Worm (Caenorhabditis elegans): Measurements from ENCODE around the gene bir-1.

- no peak for TF ChIP-seq ama-1 (optimal IDR thresholded peaks at IDR 0.05)
- no peak for TF ChIP-seq skn-1 (tag; optimal IDR thresholded peaks at IDR 0.05)
- TF ChIP-seq unc-62 (GFP tag; optimal IDR thresholded peaks at IDR 0.05): no peak
- no peak for TF ChIP-seq nhr-237 (tag; optimal IDR thresholded peaks at IDR 0.05)
- no peak for TF ChIP-seq nhr-11 (tag; optimal IDR thresholded peaks at IDR 0.05)
- TF ChIP-seq blmp-1 (tag; optimal IDR thresholded peaks at IDR 0.05; ENCODE audit: insufficient read depth): no peak
- no peak for TF ChIP-seq nhr-77 (tag; optimal IDR thresholded peaks at IDR 0.05)
- no peak for TF ChIP-seq nhr-12 (tag; optimal IDR thresholded peaks at IDR 0.05)
These were observed 37.9 kb upstream of the bir-1 start, which contains the start of gene idpp-16 for ce11 chrV:11606424-11606823.

Measured in whole organism, L2 larva.